Fruit fly (Drosophila melanogaster): ENCODE measurements around the gene temp.

The temp gene

dm6 chrX:2301069-2301508 is 38.8 kb upstream of the temp start:
- TF ChIP-seq Myc (optimal IDR thresholded peaks at IDR 0.05) = no peak
- TF ChIP-seq h (optimal IDR thresholded peaks at IDR 0.05) = no peak
- no peak for TF ChIP-seq psq (optimal IDR thresholded peaks at IDR 0.05)
- TF ChIP-seq insv (optimal IDR thresholded peaks at IDR 0.05) = no peak
- TF ChIP-seq Sin3A (optimal IDR thresholded peaks at IDR 0.05) = no peak
- TF ChIP-seq ttk (optimal IDR thresholded peaks at IDR 0.05) = no peak

- TF ChIP-seq psq (optimal IDR thresholded peaks at IDR 0.05) (no peak), Sin3A (optimal IDR thresholded peaks at IDR 0.05) (no peak), insv (optimal IDR thresholded peaks at IDR 0.05) (no peak), Myc (optimal IDR thresholded peaks at IDR 0.05) (no peak)
These were observed 38.2 kb upstream of the temp start for dm6 chrX:2300293-2301068.

DNA sequence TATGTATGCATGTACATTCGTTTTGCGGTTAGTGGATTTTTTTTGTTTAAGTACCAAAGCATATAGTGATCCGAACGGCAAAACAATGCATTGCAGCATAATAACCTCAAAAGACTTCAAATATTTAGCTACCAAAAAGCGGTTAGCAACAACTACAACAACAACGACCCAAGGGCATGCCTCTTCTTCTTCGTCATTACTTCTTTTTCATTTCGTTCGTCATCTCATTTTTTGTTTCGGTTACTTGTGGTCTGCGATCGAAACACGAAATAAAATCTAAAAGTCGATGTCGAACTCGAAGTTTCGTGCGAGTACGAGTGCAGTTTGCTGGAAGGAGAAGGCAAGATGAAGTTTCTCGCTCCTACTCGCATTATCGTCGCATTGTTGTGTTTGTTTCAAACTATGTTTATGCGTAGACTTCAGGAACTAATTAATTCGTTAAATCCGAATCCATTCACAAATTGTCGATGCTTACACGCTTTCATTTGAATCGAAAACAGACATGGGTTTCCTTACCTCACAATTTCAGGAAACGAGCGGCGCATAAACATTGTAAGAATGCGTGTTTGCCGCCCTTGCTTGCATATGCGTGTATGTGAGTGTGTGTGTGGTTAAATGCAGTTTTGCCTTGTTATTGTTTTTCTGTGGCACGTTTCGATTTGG is 36.5 kb upstream of the temp start:
- TF ChIP-seq Sin3A (optimal IDR thresholded peaks at IDR 0.05) (no peak), Myc (optimal IDR thresholded peaks at IDR 0.05) (no peak), psq (optimal IDR thresholded peaks at IDR 0.05) (no peak), insv (optimal IDR thresholded peaks at IDR 0.05) (no peak), h (optimal IDR thresholded peaks at IDR 0.05) (no peak), ttk (optimal IDR thresholded peaks at IDR 0.05) (no peak)

- TF ChIP-seq psq (optimal IDR thresholded peaks at IDR 0.05) (no peak), insv (optimal IDR thresholded peaks at IDR 0.05) (no peak), h (optimal IDR thresholded peaks at IDR 0.05) (no peak), Sin3A (optimal IDR thresholded peaks at IDR 0.05) (no peak), Myc (optimal IDR thresholded peaks at IDR 0.05) (no peak)
These were observed 35.3 kb upstream of the temp start for dm6 chrX:2297428-2298200.

DNA sequence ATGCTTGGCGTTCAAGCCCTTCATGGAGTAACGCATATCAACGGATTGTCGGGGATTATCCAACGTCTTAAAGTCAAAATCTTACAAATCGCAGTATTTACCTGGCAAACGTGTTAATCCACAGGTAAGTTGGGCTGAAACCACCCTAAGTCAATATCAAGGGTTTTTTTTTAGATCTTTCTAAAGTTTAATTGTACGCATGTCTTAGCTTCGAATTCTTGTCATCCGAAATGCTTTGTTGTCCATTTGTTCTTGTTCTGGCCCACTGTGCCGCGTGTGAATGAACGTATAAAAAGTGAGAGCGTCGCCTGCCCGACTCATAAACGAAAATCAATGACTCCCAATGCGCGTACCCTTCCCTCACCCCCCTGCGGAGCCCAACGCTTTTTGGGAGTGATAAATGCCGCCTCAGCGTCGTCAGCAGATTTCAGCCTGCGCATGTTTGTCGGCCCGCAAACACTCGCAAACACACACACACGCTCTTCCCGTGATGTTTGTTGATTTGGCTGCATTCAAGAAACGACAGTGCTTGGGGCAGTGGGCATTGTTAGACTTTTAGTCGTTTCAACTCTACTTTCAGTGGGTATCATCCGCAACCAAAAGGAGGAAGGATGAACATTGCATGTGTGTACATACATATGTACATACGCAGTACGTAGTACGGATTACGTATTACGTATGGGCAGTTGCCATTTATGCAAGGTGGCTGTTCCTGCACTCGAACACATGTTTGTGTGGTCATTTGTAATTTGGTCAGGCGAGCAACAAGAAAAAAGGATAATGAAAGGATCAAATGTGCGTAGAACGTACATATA is 34.1 kb upstream of the temp start:
- TF ChIP-seq Myc (optimal IDR thresholded peaks at IDR 0.05) = no peak
- no peak for TF ChIP-seq Sin3A (optimal IDR thresholded peaks at IDR 0.05)

DNA sequence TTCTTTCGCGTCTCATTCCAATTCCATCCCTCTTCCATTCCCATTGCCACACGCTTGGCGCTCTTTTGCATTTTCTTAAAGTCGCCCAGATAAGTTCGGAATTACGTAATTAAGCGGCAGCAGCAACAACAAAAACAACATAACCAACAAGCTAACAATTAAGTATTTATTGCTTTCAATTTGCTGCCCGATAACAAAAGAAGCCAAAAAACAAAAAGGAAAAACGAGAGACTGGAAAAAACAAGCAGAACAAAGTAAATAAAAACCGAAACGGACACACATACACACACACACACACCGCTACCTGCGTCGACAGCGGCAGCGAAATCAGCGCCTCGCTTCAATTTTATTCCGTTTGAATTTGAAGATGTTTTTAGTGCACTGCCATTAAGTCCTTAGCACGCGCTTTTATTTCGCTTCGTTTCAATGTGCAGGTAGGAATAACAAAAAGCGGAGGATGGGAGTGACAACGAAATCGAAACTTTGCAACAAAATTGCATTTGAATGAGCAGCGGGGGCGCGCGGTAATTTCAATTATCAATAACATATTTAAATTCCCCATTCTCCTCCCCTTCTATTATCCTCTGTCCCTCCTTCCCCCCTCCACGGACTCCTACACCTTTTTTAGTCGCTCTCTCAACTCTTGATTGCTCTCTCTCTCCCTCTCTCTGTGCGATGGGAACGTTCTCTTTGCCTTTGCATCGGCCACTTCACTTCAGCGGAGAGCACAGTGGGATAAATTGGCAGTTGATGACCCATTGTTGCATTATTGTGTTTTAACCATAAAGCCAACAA is 33.3 kb upstream of the temp start, which contains the start of gene Raf:
Gene Raf (plus strand): TSS at position 32 of the 795 bp plus-strand sequence.
- TF ChIP-seq Sin3A (optimal IDR thresholded peaks at IDR 0.05) (no peak), Myc (optimal IDR thresholded peaks at IDR 0.05) (no peak), psq (optimal IDR thresholded peaks at IDR 0.05) (no peak), ttk (optimal IDR thresholded peaks at IDR 0.05) (no peak), insv (optimal IDR thresholded peaks at IDR 0.05) (no peak), h (optimal IDR thresholded peaks at IDR 0.05) (no peak)

dm6 chrX:2294474-2295434 is 32.4 kb upstream of the temp start:
- TF ChIP-seq ttk (optimal IDR thresholded peaks at IDR 0.05) (no peak), h (optimal IDR thresholded peaks at IDR 0.05) (no peak), insv (optimal IDR thresholded peaks at IDR 0.05) (no peak), Myc (optimal IDR thresholded peaks at IDR 0.05) (no peak), psq (optimal IDR thresholded peaks at IDR 0.05) (no peak), Sin3A (optimal IDR thresholded peaks at IDR 0.05) (no peak)

- TF ChIP-seq Sin3A (optimal IDR thresholded peaks at IDR 0.05) (no peak), psq (optimal IDR thresholded peaks at IDR 0.05) (no peak), ttk (optimal IDR thresholded peaks at IDR 0.05) (no peak), insv (optimal IDR thresholded peaks at IDR 0.05) (no peak), h (optimal IDR thresholded peaks at IDR 0.05) (no peak), Myc (optimal IDR thresholded peaks at IDR 0.05) (no peak)
These were observed 31.1 kb upstream of the temp start, which contains the start of gene CG2865 for dm6 chrX:2293294-2293988. TSS of gene CG2865 (minus strand) at chrX:2293411.

DNA sequence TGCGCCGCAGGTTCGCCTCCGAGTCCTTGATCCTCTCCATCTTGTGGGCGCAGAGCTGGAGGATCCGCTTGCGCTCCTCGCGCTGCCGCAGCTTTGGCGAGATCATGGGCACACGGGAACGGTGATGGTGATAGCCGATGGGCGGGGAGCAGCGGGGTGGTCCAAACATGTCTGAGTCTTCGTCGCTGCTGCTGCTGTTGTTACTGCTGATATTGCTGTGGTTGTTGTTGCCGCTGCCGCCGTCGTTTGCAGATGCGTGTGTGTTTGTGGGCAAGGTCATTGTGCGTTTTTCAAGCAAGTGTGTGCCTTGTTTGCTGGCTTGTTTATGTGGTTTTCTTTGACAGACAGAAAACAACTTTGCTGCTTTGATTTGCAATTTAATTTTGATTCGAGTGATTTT is 30.1 kb upstream of the temp start:
- no peak for TF ChIP-seq psq (optimal IDR thresholded peaks at IDR 0.05)
- TF ChIP-seq ttk (optimal IDR thresholded peaks at IDR 0.05) = no peak
- no peak for TF ChIP-seq insv (optimal IDR thresholded peaks at IDR 0.05)
- no peak for TF ChIP-seq h (optimal IDR thresholded peaks at IDR 0.05)
- TF ChIP-seq Sin3A (optimal IDR thresholded peaks at IDR 0.05) = no peak
- no peak for TF ChIP-seq Myc (optimal IDR thresholded peaks at IDR 0.05)

Data from Kc167 (cell line).